Worm (Caenorhabditis elegans) whole organism, L4 larva: Measurements from ENCODE around the gene srm-5.
"Not testable (repeated sequence)": the region's sequence is repeated elsewhere in the genome, so short reads cannot be mapped to it uniquely, and the experiment has no call there.

Source experiments
- F26F4.8 ChIP-seq: fragments of 200-800 bp; sonication (Bioruptor generic); conservative IDR thresholded peaks from 2 replicates; pipeline ENCODE4 v1.3.6; 2022; ENCODE audit warnings: missing genetic modification characterization, missing compliant biosample characterization
- R02D3.7 ChIP-seq: fragments of 150-350 bp; sonication (generic microtip); optimal IDR thresholded peaks from 3 replicates; lab custom pipeline; 2014; ENCODE audit warnings: missing biosample characterization, missing genetic modification characterization
- fkh-10 ChIP-seq: fragments of 150-350 bp; optimal IDR thresholded peaks from 2 replicates; lab custom pipeline; 2014; ENCODE audit warnings: missing biosample characterization, missing genetic modification reagents, missing genetic modification characterization
- pqm-1 ChIP-seq: sonication (generic microtip); optimal IDR thresholded peaks from 2 replicates; lab custom pipeline; 2017; ENCODE audit warnings: missing biosample characterization, missing genetic modification characterization
- saeg-2 ChIP-seq: fragments of 200-800 bp; sonication (Bioruptor generic); IDR thresholded peaks from 2 replicates; pipeline ENCODE4 v1.3.6; 2022; ENCODE audit warnings: missing genetic modification reagents, missing genetic modification characterization, missing compliant biosample characterization
- ztf-11 ChIP-seq: fragments of 150-350 bp; optimal IDR thresholded peaks from 2 replicates; lab custom pipeline; 2014; ENCODE audit warnings: missing biosample characterization, missing genetic modification characterization

ce11 chrV:14308164-14308563, 26.8 kb upstream of the srm-5 start, which contains the start of gene spig-5:
- TF ChIP-seq ztf-11 (tag; lab: Kevin White, UChicago); fkh-10 (GFP tag; lab: Kevin White, UChicago); R02D3.7 (tag; lab: Kevin White, UChicago); F26F4.8 (GFP tag; lab: Robert Waterston, UW); saeg-2 (GFP tag; lab: Robert Waterston, UW); pqm-1: not testable (repeated sequence)
